Fruit fly (Drosophila melanogaster) whole organism, embryonic: Measurements from ENCODE around the gene Sfp35C.
A peak's percentile ranks its signal among the peaks of the same experiment; 100 is the strongest.

Source experiments
- BEAF-32 ChIP-seq: fragments of 200-800 bp; sonication (Bioruptor generic); optimal IDR thresholded peaks from 3 replicates; lab custom pipeline; 2017; ENCODE audit warnings: missing biosample characterization, missing genetic modification characterization, mild to moderate bottlenecking, moderate library complexity, missing genetic modification reagents
- CG1024 ChIP-seq: fragments of 200-800 bp; sonication (Bioruptor generic); IDR thresholded peaks from 2 replicates; pipeline ENCODE4 v1.3.6; 2022; ENCODE audit warnings: missing biosample characterization, missing genetic modification characterization
- CG10431 ChIP-seq: fragments of 200-800 bp; sonication (Bioruptor generic); optimal IDR thresholded peaks from 3 replicates; lab custom pipeline; 2018; ENCODE audit warnings: missing biosample characterization, mild to moderate bottlenecking, missing genetic modification characterization
- CG10543 ChIP-seq: fragments of 200-800 bp; sonication (Bioruptor generic); optimal IDR thresholded peaks from 3 replicates; lab custom pipeline; 2017; ENCODE audit warnings: missing biosample characterization, mild to moderate bottlenecking, missing genetic modification characterization, moderate library complexity
- CG11696 ChIP-seq: fragments of 200-800 bp; sonication (Bioruptor generic); IDR thresholded peaks from 2 replicates; pipeline ENCODE4 v1.3.6; 2022; ENCODE audit warnings: missing biosample characterization, missing genetic modification characterization
- CG13123 ChIP-seq: fragments of 200-800 bp; sonication (Bioruptor generic); optimal IDR thresholded peaks from 2 replicates; lab custom pipeline; 2016; ENCODE audit warnings: missing biosample characterization, missing genetic modification characterization
- CG13296 ChIP-seq: fragments of 200-800 bp; sonication (Bioruptor generic); optimal IDR thresholded peaks from 3 replicates; lab custom pipeline; 2018; ENCODE audit warnings: missing biosample characterization, mild to moderate bottlenecking, missing genetic modification characterization
- CG14441 ChIP-seq: fragments of 200-800 bp; sonication (Bioruptor generic); IDR thresholded peaks from 2 replicates; pipeline ENCODE4 v1.3.6; 2022; ENCODE audit warnings: missing biosample characterization, missing genetic modification characterization
- CG15269 ChIP-seq: fragments of 200-800 bp; sonication (Bioruptor generic); optimal IDR thresholded peaks from 2 replicates; lab custom pipeline; 2018; ENCODE audit warnings: missing biosample characterization, mild to moderate bottlenecking, missing genetic modification characterization, moderate library complexity
- CG16863 ChIP-seq: fragments of 200-800 bp; sonication (Bioruptor generic); optimal IDR thresholded peaks from 3 replicates; lab custom pipeline; 2016; ENCODE audit warnings: missing biosample characterization, missing genetic modification characterization
- CG18262 ChIP-seq: fragments of 200-800 bp; optimal IDR thresholded peaks from 3 replicates; lab custom pipeline; 2019; ENCODE audit warnings: missing biosample characterization, mild to moderate bottlenecking, missing genetic modification characterization, moderate library complexity
- CG30403 ChIP-seq: fragments of 200-800 bp; sonication (Bioruptor generic); optimal IDR thresholded peaks from 3 replicates; lab custom pipeline; 2016; ENCODE audit warnings: missing biosample characterization, missing genetic modification characterization
- CG31224 ChIP-seq: fragments of 200-800 bp; sonication (Bioruptor generic); IDR thresholded peaks from 2 replicates; pipeline ENCODE4 v1.3.6; 2022; ENCODE audit warnings: missing biosample characterization, missing genetic modification characterization
- CG31441 ChIP-seq: fragments of 200-800 bp; sonication (Bioruptor generic); IDR thresholded peaks from 2 replicates; pipeline ENCODE4 v1.3.6; 2022; ENCODE audit warnings: missing biosample characterization, missing genetic modification characterization
- CG32532 ChIP-seq: fragments of 200-800 bp; sonication (Bioruptor generic); IDR thresholded peaks from 2 replicates; pipeline ENCODE4 v1.3.6; 2022; ENCODE audit warnings: missing biosample characterization, missing genetic modification characterization
- CG32767 ChIP-seq: fragments of 200-800 bp; sonication (Bioruptor generic); IDR thresholded peaks from 2 replicates; pipeline ENCODE4 v1.3.6; 2022; ENCODE audit warnings: missing biosample characterization, missing genetic modification characterization
- CG3847 ChIP-seq: fragments of 200-800 bp; sonication (Bioruptor generic); IDR thresholded peaks from 2 replicates; pipeline ENCODE4 v1.3.6; 2022; ENCODE audit warnings: missing biosample characterization, missing genetic modification characterization
- CG5180 ChIP-seq: fragments of 200-800 bp; sonication (Bioruptor generic); optimal IDR thresholded peaks from 3 replicates; lab custom pipeline; 2017; ENCODE audit warnings: missing biosample characterization, missing genetic modification characterization, mild to moderate bottlenecking, moderate library complexity, missing genetic modification reagents
- CG6254 ChIP-seq: fragments of 200-800 bp; sonication (Bioruptor generic); optimal IDR thresholded peaks from 3 replicates; lab custom pipeline; 2017; ENCODE audit warnings: mild to moderate bottlenecking, missing biosample characterization, missing genetic modification reagents, missing genetic modification characterization
- CG6689 ChIP-seq: fragments of 200-800 bp; sonication (Bioruptor generic); IDR thresholded peaks from 2 replicates; pipeline ENCODE4 v1.3.6; 2022; ENCODE audit warnings: missing biosample characterization, missing genetic modification characterization
- CG7928 ChIP-seq: fragments of 200-800 bp; sonication (Bioruptor generic); optimal IDR thresholded peaks from 2 replicates; lab custom pipeline; 2017; ENCODE audit warnings: missing biosample characterization, mild to moderate bottlenecking, missing genetic modification characterization
- CG9727 ChIP-seq: fragments of 200-800 bp; sonication (Bioruptor generic); optimal IDR thresholded peaks from 3 replicates; lab custom pipeline; 2017; ENCODE audit warnings: missing biosample characterization, mild to moderate bottlenecking, missing genetic modification characterization
- CoRest ChIP-seq: fragments of 200-800 bp; sonication (Bioruptor generic); optimal IDR thresholded peaks from 3 replicates; lab custom pipeline; 2018; ENCODE audit warnings: missing biosample characterization, mild to moderate bottlenecking, missing genetic modification characterization, moderate library complexity
- Dad ChIP-seq: fragments of 200-800 bp; sonication (Bioruptor generic); optimal IDR thresholded peaks from 3 replicates; lab custom pipeline; 2016; ENCODE audit warnings: missing biosample characterization, missing genetic modification characterization
- Dbx ChIP-seq: fragments of 200-800 bp; sonication (Bioruptor generic); IDR thresholded peaks from 3 replicates; pipeline ENCODE4 v1.3.6; 2022; ENCODE audit warnings: missing biosample characterization, missing genetic modification characterization
- H15 ChIP-seq: fragments of 200-800 bp; sonication (Bioruptor generic); IDR thresholded peaks from 3 replicates; pipeline ENCODE4 v1.3.6; 2022; ENCODE audit warnings: missing biosample characterization, missing genetic modification characterization
- HHEX ChIP-seq: fragments of 200-800 bp; sonication (Bioruptor generic); optimal IDR thresholded peaks from 3 replicates; lab custom pipeline; 2017; ENCODE audit warnings: missing biosample characterization, mild to moderate bottlenecking, missing genetic modification characterization, missing genetic modification reagents
- MBD-R2 ChIP-seq: fragments of 200-800 bp; sonication (Bioruptor generic); IDR thresholded peaks from 2 replicates; pipeline ENCODE4 v1.3.6; 2022; ENCODE audit warnings: missing biosample characterization, missing genetic modification characterization
- NK7.1 ChIP-seq: fragments of 200-800 bp; sonication (Bioruptor generic); optimal IDR thresholded peaks from 3 replicates; lab custom pipeline; 2016; ENCODE audit warnings: missing biosample characterization, missing genetic modification characterization
- Ptx1 ChIP-seq: fragments of 200-800 bp; sonication (Bioruptor generic); IDR thresholded peaks from 2 replicates; pipeline ENCODE4 v1.3.6; 2022; ENCODE audit warnings: missing biosample characterization, missing genetic modification characterization
- Rx ChIP-seq: fragments of 200-800 bp; sonication (Bioruptor generic); IDR thresholded peaks from 2 replicates; pipeline ENCODE4 v1.3.6; 2022; ENCODE audit warnings: missing biosample characterization, missing genetic modification characterization
- YL-1 ChIP-seq: fragments of 200-800 bp; sonication (Bioruptor generic); optimal IDR thresholded peaks from 3 replicates; lab custom pipeline; 2017; ENCODE audit warnings: missing biosample characterization, mild to moderate bottlenecking, missing genetic modification characterization
- crp ChIP-seq, 2 experiments: fragments of 200-800 bp; sonication (Bioruptor generic); optimal IDR thresholded peaks; 2 replicates in 1 of 2; 3 replicates in 1 of 2; lab custom pipeline; 2017; ENCODE audit warnings: missing biosample characterization in 2 of 2, missing genetic modification characterization in 2 of 2, mild to moderate bottlenecking in 1 of 2, moderate library complexity in 1 of 2
- dmrt99B ChIP-seq: fragments of 200-800 bp; sonication (Bioruptor generic); optimal IDR thresholded peaks from 2 replicates; lab custom pipeline; 2018; ENCODE audit warnings: missing biosample characterization, mild to moderate bottlenecking, missing genetic modification characterization, moderate library complexity
- gt ChIP-seq: fragments of 200-800 bp; sonication (Bioruptor generic); IDR thresholded peaks from 2 replicates; pipeline ENCODE4 v1.3.6; 2022; ENCODE audit warnings: missing biosample characterization, missing genetic modification characterization
- ken ChIP-seq: fragments of 200-800 bp; sonication (Bioruptor generic); IDR thresholded peaks from 3 replicates; pipeline ENCODE4 v1.3.6; 2022; ENCODE audit warnings: missing biosample characterization, missing genetic modification characterization
- lab ChIP-seq: fragments of 200-800 bp; sonication (Bioruptor generic); optimal IDR thresholded peaks from 3 replicates; lab custom pipeline; 2017; ENCODE audit warnings: missing biosample characterization, missing genetic modification characterization, mild to moderate bottlenecking, moderate library complexity, missing genetic modification reagents
- maf-S ChIP-seq: fragments of 200-800 bp; sonication (Bioruptor generic); optimal IDR thresholded peaks from 2 replicates; lab custom pipeline; 2016; ENCODE audit warnings: missing biosample characterization, missing genetic modification characterization
- nau ChIP-seq: fragments of 200-800 bp; sonication (Bioruptor generic); optimal IDR thresholded peaks from 3 replicates; lab custom pipeline; 2017; ENCODE audit warnings: missing biosample characterization, mild to moderate bottlenecking, missing genetic modification characterization, missing genetic modification reagents
- pho ChIP-seq: fragments of 200-800 bp; sonication (Bioruptor generic); optimal IDR thresholded peaks from 2 replicates; lab custom pipeline; 2016; ENCODE audit warnings: missing biosample characterization, missing genetic modification characterization
- prd ChIP-seq, 3 experiments: fragments of >200 bp in 2 of 3; fragments of 200-800 bp in 1 of 3; sonication (Bioruptor generic) in 1 of 3; optimal IDR thresholded peaks in 2 of 3; IDR thresholded peaks in 1 of 3; 2 replicates in 2 of 3; 3 replicates in 1 of 3; pipeline versions ENCODE4 v1.3.6 to Lab custom; 2017 to 2022; ENCODE audit warnings: missing biosample characterization in 1 of 3, missing genetic modification characterization in 1 of 3
- ranshi ChIP-seq: fragments of 200-800 bp; sonication (Bioruptor generic); IDR thresholded peaks from 2 replicates; pipeline ENCODE4 v1.3.6; 2022; ENCODE audit warnings: missing biosample characterization, missing genetic modification characterization
- sc ChIP-seq, 3 experiments: fragments of >200 bp in 2 of 3; fragments of 200-800 bp in 1 of 3; sonication (Bioruptor generic) in 1 of 3; optimal IDR thresholded peaks; 2 replicates in 2 of 3; 3 replicates in 1 of 3; lab custom pipeline; 2017; ENCODE audit warnings: mild to moderate bottlenecking in 1 of 3, missing biosample characterization in 1 of 3, missing genetic modification characterization in 1 of 3, missing genetic modification reagents in 1 of 3
- scrt ChIP-seq: fragments of 200-800 bp; sonication (Bioruptor generic); optimal IDR thresholded peaks from 2 replicates; lab custom pipeline; 2018; ENCODE audit warnings: missing biosample characterization, mild to moderate bottlenecking, missing genetic modification characterization, moderate library complexity
- so ChIP-seq: fragments of 200-800 bp; sonication (Bioruptor generic); IDR thresholded peaks from 3 replicates; pipeline ENCODE4 v1.3.6; 2022; ENCODE audit warnings: missing biosample characterization, missing genetic modification characterization
- ssp ChIP-seq: fragments of 200-800 bp; sonication (Bioruptor generic); IDR thresholded peaks from 2 replicates; pipeline ENCODE4 v1.3.6; 2022; ENCODE audit warnings: missing biosample characterization, missing genetic modification characterization
- tin ChIP-seq: fragments of 200-800 bp; sonication (Bioruptor generic); optimal IDR thresholded peaks from 3 replicates; lab custom pipeline; 2016; ENCODE audit warnings: missing biosample characterization, missing genetic modification characterization
- toy ChIP-seq: fragments of 200-800 bp; sonication (Bioruptor generic); IDR thresholded peaks from 2 replicates; pipeline ENCODE4 v1.3.6; 2022; ENCODE audit warnings: missing biosample characterization, missing genetic modification characterization
- wek ChIP-seq: fragments of 200-800 bp; sonication (Bioruptor generic); optimal IDR thresholded peaks from 3 replicates; lab custom pipeline; 2018; ENCODE audit warnings: missing biosample characterization, mild to moderate bottlenecking, missing genetic modification characterization, moderate library complexity

Gene Sfp35C

dm6 chr2L:15179028-15179427 is 22.9 kb downstream of the Sfp35C start (continued):
- TF ChIP-seq prd (optimal IDR thresholded peaks at IDR 0.05; lab: Kevin White, UChicago) (no peak), prd (GFP tag; IDR thresholded peaks at IDR 0.05; lab: Robert Waterston, UW) (peak; percentile 58; the same call in 2 of the 3 replicates), CG30403 (GFP tag; lab: Kevin White, UChicago) (peak; percentile 27), CG13123 (GFP tag; lab: Kevin White, UChicago) (no peak), CG9727 (GFP tag; lab: Kevin White, UChicago) (no peak), tin (GFP tag; lab: Kevin White, UChicago) (no peak), CG15269 (peak; percentile 32), CG10543 (GFP tag; lab: Kevin White, UChicago) (no peak), YL-1 (GFP tag; lab: Kevin White, UChicago) (no peak), scrt (GFP tag; lab: Kevin White, UChicago) (peak; percentile 27), dmrt99B (tag; lab: Kevin White, UChicago) (peak; percentile 43), CG7928 (GFP tag; lab: Kevin White, UChicago) (no peak), ssp (GFP tag; lab: Robert Waterston, UW) (no peak), lab (GFP tag; lab: Kevin White, UChicago) (peak; percentile 76), CG16863 (GFP tag; lab: Kevin White, UChicago) (no peak), NK7.1 (GFP tag; lab: Kevin White, UChicago) (no peak), crp (GFP tag; optimal IDR thresholded peaks at IDR 0.05; lab: Kevin White, UChicago) (no peak), Rx (no peak), CG31224 (GFP tag; lab: Robert Waterston, UW) (0 out of 2 replicates have a peak, but pooled peaks have one; percentile 31), BEAF-32 (GFP tag; lab: Kevin White, UChicago) (no peak), so (peak; percentile 60; the same call in 1 of the 3 replicates), ranshi (peak; percentile 4; the same call in 1 of the 2 replicates), CG3847 (GFP tag; lab: Robert Waterston, UW) (no peak), CG1024 (no peak), CoRest (peak; percentile 19), wek (GFP tag; lab: Kevin White, UChicago) (no peak), CG10431 (GFP tag; lab: Kevin White, UChicago) (no peak), HHEX (GFP tag; lab: Kevin White, UChicago) (peak; percentile 29), maf-S (no peak), gt (GFP tag; lab: Robert Waterston, UW) (no peak), CG5180 (peak; percentile 19), CG32532 (peak; percentile 59; the same call in 1 of the 2 replicates), CG11696 (GFP tag; lab: Robert Waterston, UW) (0 out of 2 replicates have a peak, but pooled peaks have one; percentile 31), CG6689 (peak; percentile 6; the same call in 1 of the 2 replicates), CG31441 (GFP tag; lab: Robert Waterston, UW) (peak; percentile 14; the same call in 1 of the 2 replicates), H15 (GFP tag; lab: Robert Waterston, UW) (peak; percentile 36; the same call in 1 of the 3 replicates), toy (GFP tag; lab: Robert Waterston, UW) (no peak), Ptx1 (peak; percentile 39), CG32767 (no peak), CG13296 (GFP tag; lab: Kevin White, UChicago) (peak; percentile 16), sc (optimal IDR thresholded peaks at IDR 0.05; lab: Kevin White, UChicago) (no peak), sc (GFP tag; optimal IDR thresholded peaks at IDR 0.05; lab: Kevin White, UChicago) (no peak), Dad (peak; percentile 8), CG18262 (no peak), ken (no peak), pho (no peak), CG14441 (GFP tag; lab: Robert Waterston, UW) (peak; percentile 48; the same call in 1 of the 2 replicates), MBD-R2 (GFP tag; lab: Robert Waterston, UW) (peak; percentile 29; the same call in 1 of the 2 replicates), Dbx (0 out of 3 replicates have a peak, but pooled peaks have one; percentile 19), nau (GFP tag; lab: Kevin White, UChicago) (no peak), CG6254 (GFP tag; lab: Kevin White, UChicago) (no peak)
